Worm (Caenorhabditis elegans) whole organism, early embryonic: ENCODE measurements around the gene mdf-1.

Experiments
- F13C5.2 ChIP-seq: sonication (generic microtip); optimal IDR thresholded peaks from 2 replicates; lab custom pipeline; 2017; ENCODE audit warnings: mild to moderate bottlenecking, missing genetic modification characterization, inconsistent platforms, missing compliant biosample characterization
- aly-1 ChIP-seq: sonication (generic microtip); optimal IDR thresholded peaks from 2 replicates; lab custom pipeline; 2016; ENCODE audit warnings: missing genetic modification characterization, missing compliant biosample characterization
- ama-1 ChIP-seq: fragments of 150-350 bp; optimal IDR thresholded peaks from 2 replicates; lab custom pipeline; 2014
- ceh-13 ChIP-seq: fragments of 200-800 bp; sonication (Bioruptor generic); optimal IDR thresholded peaks from 2 replicates; lab custom pipeline; 2018; ENCODE audit warnings: mild to moderate bottlenecking, missing genetic modification characterization, missing compliant biosample characterization
- ets-7 ChIP-seq: sonication (generic microtip); optimal IDR thresholded peaks from 2 replicates; lab custom pipeline; 2016; ENCODE audit warnings: missing genotype, missing genetic modification characterization, missing compliant biosample characterization
- flt-1 ChIP-seq: fragments of 200-800 bp; sonication (Bioruptor generic); IDR thresholded peaks from 2 replicates; pipeline ENCODE4 v1.3.6; 2022; ENCODE audit warnings: missing genetic modification characterization, missing compliant biosample characterization
- hmbx-1 ChIP-seq: sonication (generic microtip); optimal IDR thresholded peaks from 2 replicates; lab custom pipeline; 2016; ENCODE audit warnings: mild to moderate bottlenecking, missing genetic modification characterization, missing compliant biosample characterization
- hnd-1 ChIP-seq: sonication (generic microtip); optimal IDR thresholded peaks from 2 replicates; lab custom pipeline; 2016; ENCODE audit warnings: missing genetic modification characterization, missing compliant biosample characterization
- pes-1 ChIP-seq: fragments of 200-800 bp; sonication (Bioruptor generic); IDR thresholded peaks from 2 replicates; pipeline ENCODE4 v1.3.6; 2022; ENCODE audit warnings: missing genetic modification reagents, missing genetic modification characterization, missing compliant biosample characterization
- sea-1 ChIP-seq: fragments of 200-800 bp; sonication (Bioruptor generic); conservative IDR thresholded peaks from 2 replicates; pipeline ENCODE4 v1.3.6; 2022; ENCODE audit warnings: missing genetic modification characterization, missing compliant biosample characterization
- tbx-11 ChIP-seq: fragments of 200-800 bp; sonication (Bioruptor generic); IDR thresholded peaks from 2 replicates; pipeline ENCODE4 v1.3.6; 2022; ENCODE audit warnings: missing genetic modification characterization, missing compliant biosample characterization
- tra-4 ChIP-seq: sonication (generic microtip); optimal IDR thresholded peaks from 2 replicates; lab custom pipeline; 2017; ENCODE audit warnings: missing genetic modification characterization, missing compliant biosample characterization

DNA sequence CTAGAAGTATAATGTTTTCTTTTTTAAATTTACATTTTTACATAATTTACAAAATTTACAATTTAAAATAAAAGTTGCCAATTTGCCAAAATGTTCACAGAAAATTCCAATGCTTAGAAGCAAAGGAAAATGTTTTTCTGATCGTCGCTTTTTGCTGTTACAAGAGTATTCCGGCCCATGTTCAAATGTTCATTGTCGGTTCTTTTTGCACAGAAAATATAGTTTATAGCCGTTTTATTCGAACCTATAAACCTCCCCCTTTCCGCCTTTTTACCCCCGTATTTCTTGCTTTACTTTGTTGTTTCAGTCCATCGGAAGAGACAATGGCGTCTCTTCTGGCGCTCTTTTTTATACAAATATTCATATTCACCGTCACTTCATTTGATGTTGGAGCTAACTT is 9.4 kb downstream of the mdf-1 start, which contains the start of gene tag-329:
- no peak for TF ChIP-seq ama-1 (lab: Kevin White, UChicago)
- no peak for TF ChIP-seq ets-7 (tag; lab: Kevin White, UChicago)
- no peak for TF ChIP-seq flt-1 (GFP tag; lab: Robert Waterston, UW)
- no peak for TF ChIP-seq aly-1 (tag; lab: Kevin White, UChicago)
- TF ChIP-seq pes-1 (GFP tag; lab: Robert Waterston, UW), result no peak
- TF ChIP-seq sea-1, result no peak
- TF ChIP-seq hmbx-1, result no peak
- TF ChIP-seq tra-4, result no peak
- no peak for TF ChIP-seq ceh-13 (GFP tag; lab: Kevin White, UChicago)
- no peak for TF ChIP-seq hnd-1 (tag; lab: Kevin White, UChicago)
- TF ChIP-seq F13C5.2 (tag; lab: Kevin White, UChicago), result no peak
- TF ChIP-seq tbx-11 (GFP tag; lab: Robert Waterston, UW), result no peak
